Fruit fly (Drosophila melanogaster) whole organism, pupa: ENCODE measurements around the gene Sfp23F.

Experiments
- CG10348 ChIP-seq: fragments of 200-800 bp; sonication (Bioruptor generic); IDR thresholded peaks from 2 replicates; pipeline ENCODE4 v1.3.6; 2022; ENCODE audit warnings: missing biosample characterization, missing genetic modification characterization
- CG12605 ChIP-seq: fragments of 200-800 bp; sonication (Bioruptor generic); IDR thresholded peaks from 2 replicates; pipeline ENCODE4 v1.3.6; 2022; ENCODE audit warnings: missing biosample characterization, missing genetic modification characterization
- CG13204 ChIP-seq: fragments of 200-800 bp; sonication (Bioruptor generic); optimal IDR thresholded peaks from 2 replicates; lab custom pipeline; 2018; ENCODE audit warnings: missing biosample characterization, mild to moderate bottlenecking, missing genetic modification characterization, moderate library complexity
- CG14655 ChIP-seq: fragments of 200-800 bp; sonication (Bioruptor generic); optimal IDR thresholded peaks from 3 replicates; lab custom pipeline; 2017; ENCODE audit warnings: mild to moderate bottlenecking, missing biosample characterization, missing genetic modification reagents, missing genetic modification characterization
- CG15710 ChIP-seq: fragments of 200-800 bp; sonication (Bioruptor generic); optimal IDR thresholded peaks from 2 replicates; lab custom pipeline; 2018; ENCODE audit warnings: missing biosample characterization, mild to moderate bottlenecking, missing genetic modification characterization, moderate library complexity
- CG17806 ChIP-seq: fragments of 200-800 bp; sonication (Bioruptor generic); optimal IDR thresholded peaks from 2 replicates; lab custom pipeline; 2018; ENCODE audit warnings: missing biosample characterization, mild to moderate bottlenecking, missing genetic modification characterization, moderate library complexity
- CG32121 ChIP-seq: fragments of 200-800 bp; sonication (Bioruptor generic); IDR thresholded peaks from 2 replicates; pipeline ENCODE4 v1.3.6; 2022; ENCODE audit warnings: missing biosample characterization, missing genetic modification characterization
- CG34367 ChIP-seq: fragments of 200-800 bp; sonication (Bioruptor generic); optimal IDR thresholded peaks from 2 replicates; lab custom pipeline; 2018; ENCODE audit warnings: missing biosample characterization, mild to moderate bottlenecking, missing genetic modification characterization
- CG4496 ChIP-seq: fragments of 200-800 bp; sonication (Bioruptor generic); IDR thresholded peaks from 3 replicates; pipeline ENCODE4 v1.3.6; 2022; ENCODE audit warnings: missing biosample characterization, missing genetic modification characterization
- CG8159 ChIP-seq: fragments of 200-800 bp; sonication (Bioruptor generic); optimal IDR thresholded peaks from 3 replicates; lab custom pipeline; 2018; ENCODE audit warnings: missing biosample characterization, mild to moderate bottlenecking, missing genetic modification characterization, moderate library complexity
- CG8301 ChIP-seq: fragments of 200-800 bp; sonication (Bioruptor generic); optimal IDR thresholded peaks from 2 replicates; lab custom pipeline; 2018; ENCODE audit warnings: missing biosample characterization, mild to moderate bottlenecking, missing genetic modification characterization
- CG9948 ChIP-seq: fragments of 200-800 bp; sonication (Bioruptor generic); optimal IDR thresholded peaks from 2 replicates; lab custom pipeline; 2018; ENCODE audit warnings: missing biosample characterization, mild to moderate bottlenecking, missing genetic modification characterization, moderate library complexity
- D1 ChIP-seq: fragments of 200-800 bp; sonication (Bioruptor generic); optimal IDR thresholded peaks from 2 replicates; lab custom pipeline; 2018; ENCODE audit warnings: missing biosample characterization, mild to moderate bottlenecking, missing genetic modification characterization, moderate library complexity
- EcR ChIP-seq: fragments of 200-800 bp; sonication (Bioruptor generic); optimal IDR thresholded peaks from 3 replicates; lab custom pipeline; 2019; ENCODE audit warnings: missing biosample characterization, missing genetic modification characterization, mild to moderate bottlenecking, moderate library complexity, missing genetic modification reagents
- Ets98B ChIP-seq: fragments of 200-800 bp; sonication (Bioruptor generic); IDR thresholded peaks from 2 replicates; pipeline ENCODE4 v1.3.6; 2022; ENCODE audit warnings: missing biosample characterization, missing genetic modification characterization
- Pif1A ChIP-seq: fragments of 200-800 bp; sonication (Bioruptor generic); optimal IDR thresholded peaks from 3 replicates; lab custom pipeline; 2016; ENCODE audit warnings: missing biosample characterization, missing genetic modification characterization
- Pif1B ChIP-seq: fragments of 200-800 bp; sonication (Bioruptor generic); optimal IDR thresholded peaks from 3 replicates; lab custom pipeline; 2016; ENCODE audit warnings: missing biosample characterization, missing genetic modification characterization
- Snoo ChIP-seq: fragments of 200-800 bp; sonication (Bioruptor generic); optimal IDR thresholded peaks from 3 replicates; lab custom pipeline; 2017; ENCODE audit warnings: missing biosample characterization, mild to moderate bottlenecking, missing genetic modification characterization, inconsistent platforms
- fd96Ca ChIP-seq: fragments of 200-800 bp; sonication (Bioruptor generic); IDR thresholded peaks from 3 replicates; pipeline ENCODE4 v1.3.6; 2022; ENCODE audit warnings: missing biosample characterization, missing genetic modification characterization
- gl ChIP-seq: fragments of 200-800 bp; sonication (Bioruptor generic); optimal IDR thresholded peaks from 2 replicates; lab custom pipeline; 2018; ENCODE audit warnings: missing biosample characterization, mild to moderate bottlenecking, missing genetic modification characterization
- rn ChIP-seq: fragments of 200-800 bp; sonication (Bioruptor generic); IDR thresholded peaks from 2 replicates; pipeline ENCODE4 v1.3.6; 2022; ENCODE audit warnings: missing biosample characterization, missing genetic modification characterization

Sfp23F gene

dm6 chr2L:3342369-3342768 lies 45.2 kb downstream of the Sfp23F start:
- no peak for TF ChIP-seq CG9948 (tag; lab: Kevin White, UChicago)
- TF ChIP-seq Pif1A: no peak
- TF ChIP-seq rn: no peak
- TF ChIP-seq, all 21 proteins: peak for 0

dm6 chr2L:3341231-3341935 lies 46.2 kb downstream of the Sfp23F start:
- TF ChIP-seq EcR (GFP tag; lab: Kevin White, UChicago): peak; percentile 52
- no peak for TF ChIP-seq CG34367 (tag; lab: Kevin White, UChicago)
- TF ChIP-seq CG13204 (GFP tag; lab: Kevin White, UChicago): no peak
- peak; percentile 2 for TF ChIP-seq CG14655 (GFP tag; lab: Kevin White, UChicago)
- no peak for TF ChIP-seq D1 (tag; lab: Kevin White, UChicago)
- no peak for TF ChIP-seq CG8301
- TF ChIP-seq fd96Ca: no peak
- TF ChIP-seq CG32121 (GFP tag; lab: Robert Waterston, UW): no peak
- TF ChIP-seq Ets98B (GFP tag; lab: Robert Waterston, UW): no peak
- peak; percentile 33 for TF ChIP-seq CG17806 (tag; lab: Kevin White, UChicago)
- TF ChIP-seq Snoo (tag; lab: Kevin White, UChicago): peak; percentile 87
- TF ChIP-seq CG12605 (GFP tag; lab: Robert Waterston, UW): no peak
- TF ChIP-seq Pif1B: no peak
- TF ChIP-seq CG9948 (tag; lab: Kevin White, UChicago): peak; percentile 17
- no peak for TF ChIP-seq Pif1A
- no peak for TF ChIP-seq CG10348
- TF ChIP-seq rn: no peak
- peak; percentile 7 for TF ChIP-seq CG15710 (tag; lab: Kevin White, UChicago)
- TF ChIP-seq gl: no peak
- no peak for TF ChIP-seq CG4496 (GFP tag; lab: Robert Waterston, UW)
- no peak for TF ChIP-seq CG8159
- TF ChIP-seq, all 21 proteins: peak for 6

- TF ChIP-seq fd96Ca: peak; percentile 57; the same call in 1 of the 3 replicates
- peak; percentile 63; the same call in 1 of the 2 replicates for TF ChIP-seq CG32121 (GFP tag; lab: Robert Waterston, UW)
- TF ChIP-seq Ets98B (GFP tag; lab: Robert Waterston, UW): peak; percentile 8
- no peak for TF ChIP-seq gl
- TF ChIP-seq CG12605 (GFP tag; lab: Robert Waterston, UW): peak; percentile 42; the same call in 1 of the 2 replicates
- peak; percentile 91 for TF ChIP-seq CG13204 (GFP tag; lab: Kevin White, UChicago)
- no peak for TF ChIP-seq CG14655 (GFP tag; lab: Kevin White, UChicago)
- TF ChIP-seq rn: 0 out of 2 replicates have a peak, but pooled peaks have one; percentile 9
- peak; percentile 57 for TF ChIP-seq CG4496 (GFP tag; lab: Robert Waterston, UW)
- peak; percentile 99 for TF ChIP-seq EcR (GFP tag; lab: Kevin White, UChicago)
- TF ChIP-seq, all 21 proteins: peak for 8
Measured at dm6 chr2L:3339420-3339819, 48.1 kb downstream of the Sfp23F start.

- TF ChIP-seq CG14655 (GFP tag; lab: Kevin White, UChicago) (peak; percentile 92), CG32121 (GFP tag; lab: Robert Waterston, UW) (peak; percentile 88), CG8301 (peak; percentile 93), CG15710 (tag; lab: Kevin White, UChicago) (peak; percentile 77), gl (peak; percentile 73), CG10348 (peak; percentile 67), CG12605 (GFP tag; lab: Robert Waterston, UW) (peak; percentile 83), D1 (tag; lab: Kevin White, UChicago) (no peak), CG34367 (tag; lab: Kevin White, UChicago) (peak; percentile 68), Pif1B (peak; percentile 69), Pif1A (peak; percentile 87), CG17806 (tag; lab: Kevin White, UChicago) (peak; percentile 78), CG4496 (GFP tag; lab: Robert Waterston, UW) (peak; percentile 93), Ets98B (GFP tag; lab: Robert Waterston, UW) (peak; percentile 93), EcR (GFP tag; lab: Kevin White, UChicago) (peak; percentile 89), fd96Ca (peak; percentile 93), CG8159 (peak; percentile 79), CG13204 (GFP tag; lab: Kevin White, UChicago) (peak; percentile 4), CG9948 (tag; lab: Kevin White, UChicago) (peak; percentile 78), Snoo (tag; lab: Kevin White, UChicago) (peak; percentile 73), rn (peak; percentile 79)
Measured at dm6 chr2L:3338566-3339215, 48.9 kb downstream of the Sfp23F start.
